Worm (Caenorhabditis elegans) whole organism, L2 larva: ENCODE results near the gene ztf-28.

ENCODE experiments used
- ama-1 ChIP-seq: fragments of 150-350 bp; optimal IDR thresholded peaks from 2 replicates; lab custom pipeline; 2018; ENCODE audit warnings: inconsistent platforms
- ceh-82 ChIP-seq: fragments of 150-350 bp; optimal IDR thresholded peaks from 2 replicates; lab custom pipeline; 2014; ENCODE audit warnings: missing biosample characterization, missing genetic modification characterization
- crh-2 ChIP-seq: sonication (generic microtip); optimal IDR thresholded peaks from 2 replicates; lab custom pipeline; 2017; ENCODE audit warnings: missing biosample characterization, missing genetic modification characterization
- elt-3 ChIP-seq: sonication (generic microtip); optimal IDR thresholded peaks from 2 replicates; lab custom pipeline; 2017; ENCODE audit warnings: missing biosample characterization, missing genetic modification characterization
- gmeb-1 ChIP-seq: fragments of 150-350 bp; optimal IDR thresholded peaks from 2 replicates; lab custom pipeline; 2014; ENCODE audit warnings: missing biosample characterization, missing genetic modification characterization
- lsy-2 ChIP-seq, 2 experiments: fragments of 150-350 bp in 1 of 2; sonication (generic microtip) in 1 of 2; optimal IDR thresholded peaks; 2 replicates each; lab custom pipeline; 2014 to 2017; ENCODE audit warnings: missing biosample characterization in 2 of 2, missing genetic modification characterization in 2 of 2
- mbf-1 ChIP-seq: sonication (generic microtip); optimal IDR thresholded peaks from 2 replicates; lab custom pipeline; 2017; ENCODE audit warnings: missing biosample characterization, missing genetic modification characterization
- nhr-129 ChIP-seq: fragments of 150-350 bp; optimal IDR thresholded peaks from 2 replicates; lab custom pipeline; 2014; ENCODE audit warnings: missing biosample characterization, missing genetic modification characterization
- nhr-23 ChIP-seq: fragments of 150-350 bp; optimal IDR thresholded peaks from 2 replicates; lab custom pipeline; 2014; ENCODE audit warnings: missing biosample characterization, missing genetic modification reagents, missing genetic modification characterization
- nhr-77 ChIP-seq: fragments of 150-350 bp; optimal IDR thresholded peaks from 2 replicates; lab custom pipeline; 2014; ENCODE audit warnings: missing biosample characterization, missing genetic modification characterization
- skn-1 ChIP-seq: sonication (generic microtip); optimal IDR thresholded peaks from 2 replicates; lab custom pipeline; 2017; ENCODE audit warnings: missing biosample characterization, missing genetic modification characterization
- zag-1 ChIP-seq: fragments of 150-350 bp; optimal IDR thresholded peaks from 2 replicates; lab custom pipeline; 2014; ENCODE audit warnings: missing biosample characterization, missing genetic modification characterization

DNA sequence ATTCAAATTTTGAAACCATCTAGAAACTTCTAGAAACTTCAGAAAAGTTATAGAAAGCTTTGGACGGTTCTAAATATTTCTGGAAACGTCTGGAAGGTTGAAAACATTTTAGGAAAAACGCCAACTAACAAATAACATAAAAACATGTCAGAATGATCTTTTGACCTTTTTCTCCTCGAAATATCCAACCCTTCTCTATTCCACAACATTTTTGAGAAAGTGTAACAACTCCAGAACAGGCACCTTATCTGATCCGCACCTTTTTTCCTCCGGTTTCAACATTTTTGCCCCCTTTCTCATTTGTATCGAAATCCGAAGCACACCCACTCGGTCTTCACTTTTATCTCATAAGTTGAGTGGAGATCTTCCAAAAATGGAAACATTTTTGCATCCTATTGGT, 19.9 kb downstream of the ztf-28 start, which contains the start of gene F22F7.3:
- no peak for TF ChIP-seq gmeb-1 (tag; lab: Kevin White, UChicago)
- TF ChIP-seq ceh-82 (tag; lab: Kevin White, UChicago) = no peak
- no peak for TF ChIP-seq elt-3 (tag; lab: Kevin White, UChicago)
- no peak for TF ChIP-seq ama-1 (lab: Kevin White, UChicago)
- no peak for TF ChIP-seq nhr-77
- no peak for TF ChIP-seq nhr-23 (tag; lab: Kevin White, UChicago)
- TF ChIP-seq crh-2 (tag; lab: Kevin White, UChicago) = no peak
- no peak for TF ChIP-seq lsy-2 (tag; optimal IDR thresholded peaks at IDR 0.05; lab: Kevin White, UChicago)
- TF ChIP-seq mbf-1 = no peak
- no peak for TF ChIP-seq skn-1
- no peak for TF ChIP-seq zag-1 (tag; lab: Kevin White, UChicago)
- no peak for TF ChIP-seq nhr-129 (tag; lab: Kevin White, UChicago)
